Fruit fly (Drosophila melanogaster) S2 (cell line): ENCODE data around the gene moody.

Source experiments
- CG8478 ChIP-seq: fragments of >200 bp; optimal IDR thresholded peaks from 2 replicates; lab custom pipeline; 2018
- CTCF ChIP-seq, 2 experiments: fragments of >200 bp; optimal IDR thresholded peaks; 2 replicates each; lab custom pipeline; 2018

Gene moody

DNA sequence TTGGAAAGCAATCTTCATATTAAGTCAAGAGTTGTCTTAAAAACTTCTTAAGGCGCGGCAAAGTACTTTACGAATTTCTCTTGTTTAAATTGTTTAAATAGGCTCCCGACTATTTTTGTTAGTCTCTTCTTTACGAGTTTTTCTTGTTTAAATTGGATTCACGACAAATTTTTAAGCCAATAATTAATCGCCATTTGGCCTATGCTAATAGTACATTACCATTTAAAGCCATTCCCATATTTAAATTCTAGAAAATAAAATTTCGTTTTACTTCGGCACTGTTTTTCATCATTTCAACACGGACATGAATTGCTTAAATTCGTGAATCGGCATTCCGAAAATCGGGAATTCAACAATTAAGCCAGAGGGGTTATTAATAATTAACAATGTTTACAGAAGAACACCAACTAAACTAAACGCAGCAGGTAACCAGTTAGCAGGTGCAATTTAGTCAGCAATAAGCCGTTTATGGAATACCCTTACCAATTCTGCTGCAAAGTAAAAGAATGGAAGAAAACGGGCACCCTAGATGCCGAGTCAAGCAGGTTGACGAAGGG, 40.4 kb downstream of the moody start:
- TF ChIP-seq CTCF (optimal IDR thresholded peaks at IDR 0.05; lab: Kevin White, UChicago): no peak
- no peak for TF ChIP-seq CG8478 (lab: Kevin White, UChicago)

DNA sequence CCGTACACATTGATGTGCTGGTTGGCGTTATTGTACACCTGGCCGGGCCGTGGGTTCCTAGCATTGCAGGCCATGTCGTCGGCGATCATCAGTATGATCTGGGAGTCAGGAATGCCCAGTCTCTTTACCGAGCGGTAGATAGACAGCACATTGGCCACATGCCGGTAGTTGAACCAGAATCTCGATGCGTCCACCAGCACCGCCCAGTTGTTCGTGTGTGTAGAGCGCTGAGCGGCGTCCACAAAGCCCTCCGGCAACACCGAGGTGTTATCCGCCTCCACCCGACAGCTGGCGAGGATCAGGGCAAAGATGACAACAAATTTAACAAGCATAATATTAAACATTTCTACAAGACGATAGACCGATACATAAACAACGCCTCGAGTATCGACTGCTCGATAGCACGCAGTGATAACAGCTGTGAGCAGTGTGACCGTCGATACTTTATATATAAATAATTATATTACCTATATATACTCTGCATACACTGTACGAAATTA, 40.9 kb downstream of the moody start, which contains the start of gene PIG-K:
Gene PIG-K, minus strand, starts transcription at position 412 of the 500 bp plus-strand sequence.
- TF ChIP-seq CTCF (optimal IDR thresholded peaks at IDR 0.05; lab: Kevin White, UChicago): no peak
- TF ChIP-seq CG8478 (lab: Kevin White, UChicago): no peak

DNA sequence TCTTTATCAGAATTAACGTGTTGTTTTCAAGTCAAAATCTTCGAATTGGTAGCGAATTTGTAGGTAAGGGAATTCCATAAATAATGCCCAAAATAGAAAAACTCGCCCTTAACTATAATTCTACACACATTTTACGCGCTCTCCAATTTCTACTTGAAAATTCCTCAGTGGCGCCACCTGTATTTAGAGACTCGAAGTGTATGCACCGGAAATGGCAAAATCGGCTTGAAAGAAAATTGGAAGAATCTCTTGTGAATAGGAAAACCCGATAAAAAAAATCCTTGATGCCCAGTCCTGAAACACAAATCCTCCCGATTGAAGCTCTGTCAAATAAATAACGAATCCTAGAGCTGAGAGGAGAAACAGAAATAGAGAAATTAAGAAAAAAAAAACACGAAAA, 44.1 kb downstream of the moody start:
- TF ChIP-seq CG8478 (lab: Kevin White, UChicago): no peak
- peak; percentile 82 to 90 for TF ChIP-seq CTCF (optimal IDR thresholded peaks at IDR 0.05; lab: Kevin White, UChicago)

DNA sequence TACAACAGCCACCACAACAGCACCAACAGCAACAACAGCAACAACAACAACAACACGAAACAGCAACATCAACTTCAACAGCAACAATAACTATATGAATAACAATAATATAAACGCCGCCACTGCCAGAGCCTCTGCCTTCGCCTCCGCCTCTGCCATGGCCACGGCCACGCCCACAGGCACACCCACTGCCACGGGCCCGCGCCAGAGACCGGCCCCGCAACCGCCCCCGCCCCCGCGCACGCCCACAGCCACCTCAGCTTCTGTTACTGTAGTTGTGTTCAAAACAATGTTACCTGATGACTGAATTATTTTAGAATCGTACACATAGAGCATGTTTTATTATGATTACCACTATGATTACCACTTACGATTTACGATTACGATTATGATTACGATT, 45.8 kb downstream of the moody start:
- TF ChIP-seq CG8478 (lab: Kevin White, UChicago) (no peak), CTCF (optimal IDR thresholded peaks at IDR 0.05; lab: Kevin White, UChicago) (no peak)

DNA sequence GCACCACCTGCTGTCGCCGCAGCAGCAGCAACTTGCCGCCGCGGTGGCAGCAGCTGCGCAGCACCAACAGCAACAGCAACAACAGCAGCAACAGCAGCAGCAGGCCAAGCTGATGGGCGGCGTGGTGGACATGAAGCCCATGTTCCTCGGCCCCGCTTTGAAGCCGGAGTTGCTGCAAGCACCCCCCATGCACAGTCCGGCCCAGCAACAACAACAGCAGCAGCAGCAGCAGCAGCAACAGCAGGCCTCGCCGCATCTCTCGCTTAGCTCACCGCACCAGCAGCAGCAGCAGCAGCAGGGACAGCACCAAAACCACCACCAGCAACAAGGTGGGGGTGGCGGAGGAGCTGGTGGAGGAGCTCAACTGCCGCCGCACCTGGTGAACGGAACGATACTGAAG, 48.9 kb downstream of the moody start:
- TF ChIP-seq CTCF (optimal IDR thresholded peaks at IDR 0.05; lab: Kevin White, UChicago) (no peak), CG8478 (lab: Kevin White, UChicago) (no peak)

DNA sequence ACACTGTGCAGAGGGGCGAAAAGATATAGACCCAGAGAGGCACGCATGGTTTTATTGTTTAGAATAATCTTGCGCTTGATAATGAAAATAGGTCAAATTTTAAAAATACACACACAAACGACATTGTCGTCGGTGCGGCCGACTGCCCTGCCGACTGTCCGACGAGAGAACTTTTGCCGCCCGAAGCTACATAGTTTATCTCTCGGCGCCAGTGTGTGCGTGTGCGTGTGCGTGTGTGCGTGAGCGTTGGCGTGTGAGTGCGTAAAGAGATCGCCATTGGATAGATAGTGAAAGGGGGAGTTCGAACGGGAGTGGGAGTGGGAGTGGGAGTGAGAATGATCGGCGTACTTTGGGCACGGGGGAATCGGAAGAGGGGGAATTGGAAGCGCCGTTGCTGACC, 54.3 kb downstream of the moody start:
- no peak for TF ChIP-seq CG8478 (lab: Kevin White, UChicago)
- TF ChIP-seq CTCF (optimal IDR thresholded peaks at IDR 0.05; lab: Kevin White, UChicago): no peak
